Fruit fly (Drosophila melanogaster): ENCODE measurements around the gene Vha68-3.

DNA sequence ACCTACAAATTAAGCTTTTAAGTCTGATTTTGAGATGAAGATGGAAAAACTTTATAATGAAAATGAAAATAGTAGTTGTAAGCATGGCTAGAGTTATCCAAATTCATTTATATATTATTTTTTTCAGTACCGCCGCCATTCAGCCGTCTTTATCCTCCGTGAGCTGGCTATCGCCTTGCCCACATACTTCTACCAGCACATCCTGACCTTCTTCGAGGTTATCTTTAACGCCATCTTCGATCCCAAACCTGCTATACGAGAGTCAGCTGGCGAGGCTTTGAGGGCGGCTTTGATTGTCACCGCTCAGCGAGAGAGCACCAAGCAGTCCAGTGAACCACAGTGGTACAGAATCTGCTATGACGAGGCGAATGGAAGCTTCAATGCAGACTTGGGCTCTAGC is 26.7 kb downstream of the Vha68-3 start:
- TF ChIP-seq ey (GFP tag; optimal IDR thresholded peaks at IDR 0.05) = no peak
- no peak for TF ChIP-seq br (GFP tag; optimal IDR thresholded peaks at IDR 0.05)
- TF ChIP-seq sv (GFP tag; optimal IDR thresholded peaks at IDR 0.05) = no peak
- TF ChIP-seq CG32264 (GFP tag; optimal IDR thresholded peaks at IDR 0.05) = no peak
- no peak for TF ChIP-seq CG9705 (GFP tag; optimal IDR thresholded peaks at IDR 0.05)
- TF ChIP-seq fru (GFP tag; optimal IDR thresholded peaks at IDR 0.05) = no peak
- TF ChIP-seq lola (GFP tag; optimal IDR thresholded peaks at IDR 0.05) = no peak
- no peak for TF ChIP-seq Hr78 (GFP tag; optimal IDR thresholded peaks at IDR 0.05)
- no peak for TF ChIP-seq tai (GFP tag; optimal IDR thresholded peaks at IDR 0.05)
- no peak for TF ChIP-seq Jra (GFP tag; optimal IDR thresholded peaks at IDR 0.05)
- TF ChIP-seq Rel (GFP tag; optimal IDR thresholded peaks at IDR 0.05) = no peak
- TF ChIP-seq Rel (tag; optimal IDR thresholded peaks at IDR 0.05) = no peak
- no peak for TF ChIP-seq dl (GFP tag; optimal IDR thresholded peaks at IDR 0.05; ENCODE audit: insufficient read depth in 1 of 2, partially characterized antibody in 2 of 2)
- no peak for TF ChIP-seq Myc (optimal IDR thresholded peaks at IDR 0.05)
